Worm (Caenorhabditis elegans): ENCODE measurements around the gene sru-12.

DNA sequence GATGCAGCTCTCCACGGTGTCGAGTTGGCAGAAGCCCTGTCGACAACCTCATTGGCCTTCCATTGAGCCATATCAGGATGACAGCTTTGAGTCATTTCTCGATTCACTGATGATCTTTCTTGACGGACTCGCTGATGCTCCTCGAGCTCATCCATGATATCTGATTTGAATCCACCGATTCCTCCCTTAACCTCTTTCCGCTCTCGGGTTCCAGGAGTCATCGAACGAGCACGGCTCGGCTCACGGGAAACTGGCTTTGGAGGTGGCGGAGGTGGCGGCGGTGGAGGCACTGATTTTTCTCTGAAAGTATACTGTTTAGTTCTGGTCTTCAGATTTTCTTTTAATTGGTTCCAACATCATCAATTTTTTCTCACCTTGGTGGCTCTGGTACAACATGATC, 24.0 kb upstream of the sru-12 start:
- TF ChIP-seq zag-1 (tag; optimal IDR thresholded peaks at IDR 0.05) (no peak), ama-1 (optimal IDR thresholded peaks at IDR 0.05) (no peak)

All from whole organism, L3 larva.